Worm (Caenorhabditis elegans): Measurements from ENCODE around the gene atg-4.2.

The atg-4.2 gene

ce11 chrIV:11718653-11719052, 50.8 kb downstream of the atg-4.2 start:
- TF ChIP-seq unc-39 (tag; optimal IDR thresholded peaks at IDR 0.05) (no peak), nhr-25 (tag; optimal IDR thresholded peaks at IDR 0.05) (peak; percentile 8)
